Fruit fly (Drosophila melanogaster) Kc167 (cell line): ENCODE results near the gene CG12609.

ENCODE experiments used
- Myc ChIP-seq: fragments of >200 bp; optimal IDR thresholded peaks from 2 replicates; lab custom pipeline; 2017; ENCODE audit warnings: missing external identifiers
- psq ChIP-seq: fragments of >200 bp; optimal IDR thresholded peaks from 2 replicates; lab custom pipeline; 2017; ENCODE audit warnings: missing external identifiers
- ttk ChIP-seq: sonication (Bioruptor generic); optimal IDR thresholded peaks from 2 replicates; lab custom pipeline; 2017; ENCODE audit warnings: missing external identifiers

DNA sequence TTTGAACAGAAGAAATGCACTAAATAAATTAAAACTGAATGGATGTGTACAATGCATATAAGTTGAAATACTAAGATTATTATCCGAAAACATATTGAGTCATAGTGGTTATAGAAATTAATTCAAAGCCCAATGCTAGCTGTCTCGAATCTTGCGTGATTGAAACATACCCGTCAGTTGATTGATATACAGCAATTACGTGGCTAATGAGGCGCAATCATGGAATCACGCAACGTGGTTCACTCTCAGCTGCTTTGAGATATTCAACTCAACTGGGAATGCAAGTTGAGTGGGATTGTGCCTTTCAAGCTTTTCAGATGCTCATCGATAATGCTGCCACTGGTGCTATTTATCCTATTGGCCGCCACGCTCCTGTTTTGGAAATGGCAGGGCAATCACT is 38.5 kb downstream of the CG12609 start, which contains the start of gene Cyp308a1:
- TF ChIP-seq Myc (lab: Kevin White, UChicago): no peak
- TF ChIP-seq ttk (lab: Kevin White, UChicago): no peak
- TF ChIP-seq psq: no peak
